Worm (Caenorhabditis elegans) whole organism, late embryonic: ENCODE results near the gene unc-27.

Experiments
- dmd-4 ChIP-seq: sonication (generic microtip); optimal IDR thresholded peaks from 2 replicates; lab custom pipeline; 2016; ENCODE audit warnings: borderline replicate concordance, missing genetic modification characterization, missing compliant biosample characterization
- elt-2 ChIP-seq: sonication (generic microtip); optimal IDR thresholded peaks from 2 replicates; lab custom pipeline; 2016; ENCODE audit warnings: missing genetic modification reagents, missing genetic modification characterization, missing compliant biosample characterization
- gmeb-2 ChIP-seq: sonication (generic microtip); optimal IDR thresholded peaks from 2 replicates; lab custom pipeline; 2016; ENCODE audit warnings: missing genetic modification characterization, inconsistent platforms, missing compliant biosample characterization
- hlh-15 ChIP-seq: sonication (generic microtip); optimal IDR thresholded peaks from 2 replicates; lab custom pipeline; 2016; ENCODE audit warnings: missing genetic modification characterization, missing compliant biosample characterization
- pat-9 ChIP-seq: fragments of 200-800 bp; sonication (Bioruptor generic); optimal IDR thresholded peaks from 2 replicates; lab custom pipeline; 2018; ENCODE audit warnings: mild to moderate bottlenecking, missing genetic modification characterization, moderate library complexity, missing compliant biosample characterization
- rnt-1 ChIP-seq: sonication (generic microtip); optimal IDR thresholded peaks from 2 replicates; lab custom pipeline; 2016; ENCODE audit warnings: missing genetic modification characterization, missing compliant biosample characterization
- tbx-2 ChIP-seq: sonication (generic microtip); optimal IDR thresholded peaks from 2 replicates; lab custom pipeline; 2016; ENCODE audit warnings: missing genetic modification characterization, missing compliant biosample characterization

- TF ChIP-seq elt-2 (tag; lab: Kevin White, UChicago) (no peak), rnt-1 (no peak), pat-9 (tag; lab: Kevin White, UChicago) (no peak), gmeb-2 (tag; lab: Kevin White, UChicago) (no peak), hlh-15 (no peak), dmd-4 (tag; lab: Kevin White, UChicago) (no peak), tbx-2 (tag; lab: Kevin White, UChicago) (no peak)
Observed at ce11 chrX:8742896-8743295, 46.4 kb upstream of the unc-27 start, which contains the start of gene M02D8.7.
